Fruit fly (Drosophila melanogaster) whole organism, embryonic: ENCODE results near the gene CG32079.

Experiments
- BEAF-32 ChIP-seq: fragments of 200-800 bp; sonication (Bioruptor generic); optimal IDR thresholded peaks from 3 replicates; lab custom pipeline; 2017; ENCODE audit warnings: missing biosample characterization, missing genetic modification characterization, mild to moderate bottlenecking, moderate library complexity, missing genetic modification reagents
- CG10267 ChIP-seq: fragments of 200-800 bp; sonication (Bioruptor generic); optimal IDR thresholded peaks from 2 replicates; lab custom pipeline; 2018; ENCODE audit warnings: missing biosample characterization, mild to moderate bottlenecking, missing genetic modification characterization, moderate library complexity
- CG10321 ChIP-seq: fragments of 200-800 bp; sonication (Bioruptor generic); IDR thresholded peaks from 2 replicates; pipeline ENCODE4 v1.3.6; 2022; ENCODE audit warnings: missing biosample characterization, missing genetic modification characterization
- CG10959 ChIP-seq: fragments of 200-800 bp; sonication (Bioruptor generic); IDR thresholded peaks from 2 replicates; pipeline ENCODE4 v1.3.6; 2022; ENCODE audit warnings: missing biosample characterization, missing genetic modification characterization
- CG11456 ChIP-seq: fragments of 200-800 bp; sonication (Bioruptor generic); IDR thresholded peaks from 3 replicates; pipeline ENCODE4 v1.3.6; 2022; ENCODE audit warnings: missing biosample characterization, missing genetic modification characterization
- CG12744 ChIP-seq: fragments of 200-800 bp; sonication (Bioruptor generic); optimal IDR thresholded peaks from 2 replicates; lab custom pipeline; 2016; ENCODE audit warnings: missing biosample characterization, missing genetic modification characterization
- CG13894 ChIP-seq: fragments of 200-800 bp; sonication (Bioruptor generic); optimal IDR thresholded peaks from 3 replicates; lab custom pipeline; 2018; ENCODE audit warnings: missing biosample characterization, mild to moderate bottlenecking, missing genetic modification characterization, moderate library complexity
- CG14014 ChIP-seq: fragments of 200-800 bp; sonication (Bioruptor generic); IDR thresholded peaks from 2 replicates; pipeline ENCODE4 v1.3.6; 2022; ENCODE audit warnings: missing biosample characterization, missing genetic modification characterization
- CG16863 ChIP-seq: fragments of 200-800 bp; sonication (Bioruptor generic); optimal IDR thresholded peaks from 3 replicates; lab custom pipeline; 2016; ENCODE audit warnings: missing biosample characterization, missing genetic modification characterization
- CG2875 ChIP-seq: fragments of 200-800 bp; sonication (Bioruptor generic); optimal IDR thresholded peaks from 2 replicates; lab custom pipeline; 2017; ENCODE audit warnings: missing biosample characterization, mild to moderate bottlenecking, missing genetic modification characterization, missing genetic modification reagents
- CG3163 ChIP-seq: fragments of 200-800 bp; sonication (Bioruptor generic); optimal IDR thresholded peaks from 3 replicates; lab custom pipeline; 2016; ENCODE audit warnings: missing biosample characterization, missing genetic modification characterization
- CG32772 ChIP-seq: fragments of 200-800 bp; sonication (Bioruptor generic); IDR thresholded peaks from 2 replicates; pipeline ENCODE4 v1.3.6; 2022; ENCODE audit warnings: missing biosample characterization, missing genetic modification characterization
- CG4404 ChIP-seq: fragments of 200-800 bp; sonication (Bioruptor generic); IDR thresholded peaks from 2 replicates; pipeline ENCODE4 v1.3.6; 2022; ENCODE audit warnings: missing biosample characterization, missing genetic modification characterization
- CG4617 ChIP-seq: fragments of 200-800 bp; sonication (Bioruptor generic); optimal IDR thresholded peaks from 3 replicates; lab custom pipeline; 2016; ENCODE audit warnings: missing biosample characterization, missing genetic modification characterization, borderline replicate concordance
- CG9437 ChIP-seq: fragments of 200-800 bp; sonication (Bioruptor generic); optimal IDR thresholded peaks from 2 replicates; lab custom pipeline; 2018; ENCODE audit warnings: missing biosample characterization, mild to moderate bottlenecking, missing genetic modification characterization
- CG9609 ChIP-seq: fragments of 200-800 bp; sonication (Bioruptor generic); optimal IDR thresholded peaks from 3 replicates; lab custom pipeline; 2016; ENCODE audit warnings: missing biosample characterization, missing genetic modification characterization
- Camta ChIP-seq: fragments of 200-800 bp; sonication (Bioruptor generic); optimal IDR thresholded peaks from 2 replicates; lab custom pipeline; 2016; ENCODE audit warnings: missing biosample characterization, missing genetic modification characterization
- Drgx ChIP-seq: fragments of 200-800 bp; sonication (Bioruptor generic); IDR thresholded peaks from 2 replicates; pipeline ENCODE4 v1.3.6; 2022; ENCODE audit warnings: missing biosample characterization, missing genetic modification characterization
- Ets65A ChIP-seq: fragments of 200-800 bp; sonication (Bioruptor generic); peaks from one replicate; lab custom pipeline; 2016; ENCODE audit warnings: missing biosample characterization, missing genetic modification characterization
- Ets97D ChIP-seq: fragments of 200-800 bp; sonication (Bioruptor generic); optimal IDR thresholded peaks from 3 replicates; lab custom pipeline; 2016; ENCODE audit warnings: missing biosample characterization, missing genetic modification characterization
- H2.0 ChIP-seq: fragments of 200-800 bp; sonication (Bioruptor generic); IDR thresholded peaks from 2 replicates; pipeline ENCODE4 v1.3.6; 2022; ENCODE audit warnings: missing biosample characterization, missing genetic modification characterization
- Mad ChIP-seq: fragments of 200-800 bp; sonication (Bioruptor generic); optimal IDR thresholded peaks from 2 replicates; lab custom pipeline; 2016; ENCODE audit warnings: missing biosample characterization, missing genetic modification characterization
- NC2α ChIP-seq: fragments of 200-800 bp; sonication (Bioruptor generic); optimal IDR thresholded peaks from 2 replicates; lab custom pipeline; 2016; ENCODE audit warnings: missing biosample characterization, missing genetic modification characterization
- NfI ChIP-seq: fragments of 200-800 bp; sonication (Bioruptor generic); optimal IDR thresholded peaks from 3 replicates; lab custom pipeline; 2018; ENCODE audit warnings: missing biosample characterization, mild to moderate bottlenecking, missing genetic modification characterization, moderate library complexity
- Pdp1 ChIP-seq, 2 experiments: fragments of 200-800 bp; sonication (Bioruptor generic); optimal IDR thresholded peaks; 3 replicates each; lab custom pipeline; 2016; ENCODE audit warnings: missing biosample characterization in 2 of 2, missing genetic modification characterization in 2 of 2, mild to moderate bottlenecking in 1 of 2, moderate library complexity in 1 of 2
- Ptx1 ChIP-seq: fragments of 200-800 bp; sonication (Bioruptor generic); IDR thresholded peaks from 2 replicates; pipeline ENCODE4 v1.3.6; 2022; ENCODE audit warnings: missing biosample characterization, missing genetic modification characterization
- Sox102F ChIP-seq: fragments of 200-800 bp; sonication (Bioruptor generic); optimal IDR thresholded peaks from 2 replicates; lab custom pipeline; 2018; ENCODE audit warnings: missing biosample characterization, mild to moderate bottlenecking, missing genetic modification characterization, moderate library complexity
- Vsx1 ChIP-seq: fragments of 200-800 bp; sonication (Bioruptor generic); optimal IDR thresholded peaks from 2 replicates; lab custom pipeline; 2017; ENCODE audit warnings: missing biosample characterization, mild to moderate bottlenecking, missing genetic modification characterization, missing genetic modification reagents
- ab ChIP-seq: fragments of 200-800 bp; sonication (Bioruptor generic); optimal IDR thresholded peaks from 2 replicates; lab custom pipeline; 2016; ENCODE audit warnings: missing biosample characterization, missing genetic modification characterization
- ac ChIP-seq: fragments of 200-800 bp; sonication (Bioruptor generic); optimal IDR thresholded peaks from 3 replicates; lab custom pipeline; 2017; ENCODE audit warnings: missing biosample characterization, mild to moderate bottlenecking, missing genetic modification characterization
- al ChIP-seq: fragments of 200-800 bp; sonication (Bioruptor generic); IDR thresholded peaks from 2 replicates; pipeline ENCODE4 v1.3.6; 2022; ENCODE audit warnings: missing biosample characterization, missing genetic modification characterization
- crp ChIP-seq, 2 experiments: fragments of 200-800 bp; sonication (Bioruptor generic); optimal IDR thresholded peaks; 2 replicates in 1 of 2; 3 replicates in 1 of 2; lab custom pipeline; 2017; ENCODE audit warnings: missing biosample characterization in 2 of 2, missing genetic modification characterization in 2 of 2, mild to moderate bottlenecking in 1 of 2, moderate library complexity in 1 of 2
- dati ChIP-seq: fragments of 200-800 bp; sonication (Bioruptor generic); IDR thresholded peaks from 2 replicates; pipeline ENCODE4 v1.3.6; 2022; ENCODE audit warnings: missing biosample characterization, missing genetic modification characterization
- fd3F ChIP-seq: fragments of 200-800 bp; sonication (Bioruptor generic); optimal IDR thresholded peaks from 2 replicates; lab custom pipeline; 2018; ENCODE audit warnings: missing biosample characterization, mild to moderate bottlenecking, missing genetic modification characterization, moderate library complexity
- gem ChIP-seq: fragments of 200-800 bp; sonication (Bioruptor generic); optimal IDR thresholded peaks from 2 replicates; lab custom pipeline; 2019; ENCODE audit warnings: missing biosample characterization, mild to moderate bottlenecking, missing genetic modification characterization, moderate library complexity
- jumu ChIP-seq: fragments of 200-800 bp; sonication (Bioruptor generic); optimal IDR thresholded peaks from 3 replicates; lab custom pipeline; 2016; ENCODE audit warnings: missing biosample characterization, missing genetic modification characterization
- ken ChIP-seq: fragments of 200-800 bp; sonication (Bioruptor generic); IDR thresholded peaks from 3 replicates; pipeline ENCODE4 v1.3.6; 2022; ENCODE audit warnings: missing biosample characterization, missing genetic modification characterization
- odd ChIP-seq: fragments of 200-800 bp; sonication (Bioruptor generic); optimal IDR thresholded peaks from 2 replicates; lab custom pipeline; 2017; ENCODE audit warnings: missing biosample characterization, mild to moderate bottlenecking, missing genetic modification characterization
- p53 ChIP-seq: fragments of 200-800 bp; sonication (Bioruptor generic); optimal IDR thresholded peaks from 2 replicates; lab custom pipeline; 2016; ENCODE audit warnings: missing biosample characterization, missing genetic modification characterization
- row ChIP-seq: fragments of 200-800 bp; sonication (Bioruptor generic); IDR thresholded peaks from 3 replicates; pipeline ENCODE4 v1.3.6; 2022; ENCODE audit warnings: missing biosample characterization, missing genetic modification characterization
- schlank ChIP-seq: fragments of 200-800 bp; sonication (Bioruptor generic); optimal IDR thresholded peaks from 2 replicates; lab custom pipeline; 2018; ENCODE audit warnings: missing biosample characterization, mild to moderate bottlenecking, missing genetic modification characterization
- scrt ChIP-seq: fragments of 200-800 bp; sonication (Bioruptor generic); optimal IDR thresholded peaks from 2 replicates; lab custom pipeline; 2018; ENCODE audit warnings: missing biosample characterization, mild to moderate bottlenecking, missing genetic modification characterization, moderate library complexity
- slou ChIP-seq: fragments of 200-800 bp; sonication (Bioruptor generic); optimal IDR thresholded peaks from 3 replicates; lab custom pipeline; 2016; ENCODE audit warnings: missing biosample characterization, missing genetic modification characterization
- sna ChIP-seq: fragments of 200-800 bp; sonication (Bioruptor generic); IDR thresholded peaks from 2 replicates; pipeline ENCODE4 v1.3.6; 2022; ENCODE audit warnings: missing biosample characterization, missing genetic modification characterization; ENCODE audit not compliant: partially characterized antibody
- sqz ChIP-seq: fragments of 200-800 bp; sonication (Bioruptor generic); optimal IDR thresholded peaks from 3 replicates; lab custom pipeline; 2018; ENCODE audit warnings: missing biosample characterization, mild to moderate bottlenecking, missing genetic modification characterization
- usp ChIP-seq: fragments of >200 bp; optimal IDR thresholded peaks from 2 replicates; lab custom pipeline; 2017; ENCODE audit warnings: missing biosample characterization, missing genetic modification characterization
- wdn ChIP-seq: fragments of 200-800 bp; sonication (Bioruptor generic); IDR thresholded peaks from 2 replicates; pipeline ENCODE4 v1.3.6; 2022; ENCODE audit warnings: missing biosample characterization, missing genetic modification characterization
- zen2 ChIP-seq: fragments of 200-800 bp; sonication (Bioruptor generic); IDR thresholded peaks from 3 replicates; pipeline ENCODE4 v1.3.6; 2022; ENCODE audit warnings: missing biosample characterization, missing genetic modification characterization; ENCODE audit not compliant: partially characterized antibody

Gene CG32079

DNA sequence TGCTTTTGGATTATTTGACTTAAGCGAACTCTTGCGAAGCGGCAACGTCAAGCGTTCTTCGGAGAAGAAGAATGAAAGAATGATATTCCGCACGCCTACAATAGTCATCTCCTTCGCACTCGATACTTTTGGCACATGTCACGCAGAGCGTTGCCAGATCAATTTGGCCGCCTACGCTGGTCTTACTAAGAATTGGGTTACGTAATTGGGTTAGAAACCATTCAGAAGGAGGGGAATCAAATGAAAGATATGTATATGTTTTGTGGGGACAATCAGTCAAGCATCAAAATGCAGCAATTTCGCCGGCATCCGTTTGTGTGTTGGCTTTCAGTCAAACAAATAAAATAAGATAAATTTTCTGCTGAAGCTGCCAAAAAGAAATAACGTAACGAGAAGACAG lies 39.8 kb upstream of the CG32079 start (continued):
- TF ChIP-seq scrt (no peak), dati (no peak), Pdp1 (GFP tag; optimal IDR thresholded peaks at IDR 0.05; lab: Kevin White, UChicago) (peak in 1 of 2 experiments; percentile 67), sqz (GFP tag; lab: Kevin White, UChicago) (no peak), al (GFP tag; lab: Robert Waterston, UW) (no peak), wdn (GFP tag; lab: Robert Waterston, UW) (no peak), CG12744 (GFP tag; lab: Kevin White, UChicago) (no peak), CG4404 (GFP tag; lab: Robert Waterston, UW) (no peak), CG9437 (GFP tag; lab: Kevin White, UChicago) (peak; percentile 78), NfI (GFP tag; lab: Kevin White, UChicago) (no peak), CG10267 (tag; lab: Kevin White, UChicago) (no peak), BEAF-32 (GFP tag; lab: Kevin White, UChicago) (peak; percentile 5), ken (GFP tag; lab: Robert Waterston, UW) (no peak), Mad (no peak), schlank (tag; lab: Kevin White, UChicago) (no peak), zen2 (GFP tag; lab: Robert Waterston, UW) (no peak), Ets97D (no peak), CG2875 (no peak), sna (GFP tag; lab: Robert Waterston, UW) (no peak), CG10321 (GFP tag; lab: Robert Waterston, UW) (peak; percentile 54; the same call in 1 of the 2 replicates), H2.0 (no peak), CG32772 (GFP tag; lab: Robert Waterston, UW) (no peak), ab (GFP tag; lab: Kevin White, UChicago) (no peak)

DNA sequence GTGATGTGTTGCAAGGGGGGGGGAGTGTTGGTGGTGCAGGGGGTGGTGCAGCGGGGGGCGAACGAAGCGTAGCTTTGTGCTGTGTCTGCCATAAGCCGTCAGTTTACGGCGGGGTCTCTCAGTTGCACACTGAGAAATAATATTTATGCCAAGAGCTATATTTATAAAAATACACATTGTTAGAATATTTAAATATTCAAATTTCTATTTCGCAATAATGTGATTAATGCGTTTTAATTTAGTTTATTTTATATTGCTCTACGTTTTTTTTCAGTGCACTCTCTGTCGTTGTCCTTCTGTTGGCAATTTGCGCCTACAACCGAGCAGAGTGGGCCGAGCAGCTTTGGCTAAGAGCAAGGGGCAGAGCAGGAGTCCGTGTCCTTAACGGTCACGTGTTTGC lies 38.7 kb upstream of the CG32079 start:
- 0 out of 3 replicates have a peak, but pooled peaks have one; percentile 16 for TF ChIP-seq row (GFP tag; lab: Robert Waterston, UW)
- TF ChIP-seq CG9609 (GFP tag; lab: Kevin White, UChicago) = no peak
- TF ChIP-seq CG10959 = no peak
- TF ChIP-seq Ptx1 (GFP tag; lab: Robert Waterston, UW) = 0 out of 2 replicates have a peak, but pooled peaks have one; percentile 9
- TF ChIP-seq Drgx (GFP tag; lab: Robert Waterston, UW) = 0 out of 2 replicates have a peak, but pooled peaks have one; percentile 11
- 0 out of 2 replicates have a peak, but pooled peaks have one; percentile 9 for TF ChIP-seq CG14014 (GFP tag; lab: Robert Waterston, UW)
- TF ChIP-seq, all 482 proteins: peak for 4

DNA sequence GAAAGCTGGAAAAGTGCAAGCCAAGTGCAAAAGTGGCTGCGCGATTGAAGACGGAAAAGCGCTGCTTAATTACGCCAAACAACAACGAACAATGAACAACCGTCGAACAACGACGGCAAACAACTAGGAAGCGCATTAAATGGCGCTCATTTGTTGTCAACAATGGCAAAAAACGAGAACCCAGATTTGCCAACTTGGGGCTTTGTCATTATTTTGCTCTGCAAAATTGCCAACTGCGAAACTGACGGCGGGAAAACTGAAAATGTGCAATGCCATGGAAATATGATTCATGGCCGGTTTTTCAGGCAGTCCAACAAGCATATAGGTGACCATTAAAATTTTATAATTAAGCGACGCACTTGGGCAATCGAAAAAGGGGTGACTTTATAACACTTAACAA lies 36.8 kb upstream of the CG32079 start:
- TF ChIP-seq usp (GFP tag; lab: Kevin White, UChicago) (no peak), gem (tag; lab: Kevin White, UChicago) (no peak), Ets65A (GFP tag; lab: Kevin White, UChicago) (peak; percentile 54)
- TF ChIP-seq, all 482 proteins: peak for 1

DNA sequence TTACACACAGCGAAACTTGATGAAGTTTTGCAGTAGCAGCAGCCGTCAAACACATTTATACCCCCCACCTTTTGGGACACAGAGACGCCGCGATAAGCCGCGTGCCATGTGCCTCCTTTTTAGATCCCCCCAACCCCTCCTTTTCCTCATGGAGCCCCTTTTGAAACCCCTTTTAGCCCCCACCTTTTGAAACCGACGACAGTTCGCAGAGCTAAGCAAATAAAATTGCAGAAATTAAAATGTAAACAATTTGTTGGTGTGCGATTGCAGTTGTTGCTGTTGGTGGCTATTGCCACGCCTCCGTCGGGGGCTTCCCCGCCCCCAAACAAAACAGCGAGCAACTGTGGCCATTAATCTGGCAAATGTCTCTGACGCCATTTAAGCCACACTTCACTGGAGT lies 36.1 kb upstream of the CG32079 start:
- TF ChIP-seq crp (GFP tag; optimal IDR thresholded peaks at IDR 0.05; lab: Kevin White, UChicago) (no peak), jumu (GFP tag; lab: Kevin White, UChicago) (no peak), CG3163 (GFP tag; lab: Kevin White, UChicago) (no peak), odd (GFP tag; lab: Kevin White, UChicago) (no peak), slou (GFP tag; lab: Kevin White, UChicago) (no peak), ac (GFP tag; lab: Kevin White, UChicago) (no peak), CG11456 (GFP tag; lab: Robert Waterston, UW) (no peak), Vsx1 (GFP tag; lab: Kevin White, UChicago) (no peak), Camta (GFP tag; lab: Kevin White, UChicago) (no peak), CG16863 (GFP tag; lab: Kevin White, UChicago) (no peak), fd3F (no peak), Sox102F (GFP tag; lab: Kevin White, UChicago) (no peak), CG4617 (GFP tag; lab: Kevin White, UChicago) (no peak), CG13894 (tag; lab: Kevin White, UChicago) (no peak), p53 (no peak), NC2α (GFP tag; lab: Kevin White, UChicago) (no peak)
